Worm (Caenorhabditis elegans): ENCODE results near the gene F23F1.2.

F23F1.2 gene

DNA sequence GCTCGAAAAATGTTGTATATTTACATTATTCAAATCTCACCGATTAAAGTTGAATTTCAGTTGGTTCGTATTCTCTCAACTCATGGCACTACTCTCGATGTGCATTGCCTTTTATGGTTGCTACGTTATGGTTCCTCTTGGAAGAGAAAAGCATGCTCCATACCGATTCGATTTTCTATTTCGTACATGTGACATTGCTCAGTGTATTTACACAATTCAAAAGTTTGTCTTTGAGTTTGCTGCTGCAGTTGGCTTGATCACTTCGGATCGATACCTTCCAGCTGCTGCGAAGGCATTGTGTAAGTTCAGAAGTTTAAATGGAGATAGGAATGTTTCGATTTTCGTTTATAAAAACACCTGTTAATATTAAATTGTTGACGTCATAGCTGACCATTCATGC is 25.8 kb upstream of the F23F1.2 start:
- TF ChIP-seq F49E8.2 (tag; optimal IDR thresholded peaks at IDR 0.05; ENCODE audit: borderline replicate concordance) = no peak
- TF ChIP-seq unc-62 (GFP tag; optimal IDR thresholded peaks at IDR 0.05 in 1 of 2) = peak in 1 of 2 experiments; percentile 85
- TF ChIP-seq unc-62 (tag; optimal IDR thresholded peaks at IDR 0.05) = no peak
- TF ChIP-seq nhr-25 (tag; optimal IDR thresholded peaks at IDR 0.05; ENCODE audit: borderline replicate concordance, insufficient read depth) = no peak
- no peak for TF ChIP-seq pha-4 (GFP tag; IDR thresholded peaks at IDR 0.05)
- TF ChIP-seq pha-4 (tag; optimal IDR thresholded peaks at IDR 0.05) = no peak
- TF ChIP-seq attf-4 (tag; optimal IDR thresholded peaks at IDR 0.05) = no peak
- no peak for TF ChIP-seq nhr-11 (tag; optimal IDR thresholded peaks at IDR 0.05)
- TF ChIP-seq Y5F2A.4 (GFP tag; optimal IDR thresholded peaks at IDR 0.05) = no peak

DNA sequence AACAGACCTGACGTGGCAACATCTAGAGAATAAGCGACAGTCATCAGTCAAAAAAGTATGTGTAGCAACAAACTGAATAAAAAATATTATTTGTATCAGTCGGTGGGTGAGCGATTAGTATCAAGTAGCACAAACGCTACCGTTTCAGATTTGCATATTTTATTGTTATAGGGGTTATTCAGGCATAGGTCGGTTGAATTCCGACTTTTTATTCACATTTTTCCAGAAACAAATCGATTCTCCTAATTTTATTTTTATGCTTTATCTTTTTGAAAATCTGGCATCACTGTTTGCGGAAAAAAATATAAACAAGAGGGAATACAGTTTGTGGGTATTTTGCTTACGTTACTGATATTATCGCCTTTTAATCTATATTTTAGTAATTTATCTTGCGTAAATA is 22.2 kb upstream of the F23F1.2 start, which contains the start of gene best-4:
Gene best-4, minus strand, starts transcription at position 101 of the 400 bp plus-strand sequence.
- no peak for TF ChIP-seq ces-1 (GFP tag; optimal IDR thresholded peaks at IDR 0.05)
- TF ChIP-seq mdt-29 (GFP tag; IDR thresholded peaks at IDR 0.05) = no peak

DNA sequence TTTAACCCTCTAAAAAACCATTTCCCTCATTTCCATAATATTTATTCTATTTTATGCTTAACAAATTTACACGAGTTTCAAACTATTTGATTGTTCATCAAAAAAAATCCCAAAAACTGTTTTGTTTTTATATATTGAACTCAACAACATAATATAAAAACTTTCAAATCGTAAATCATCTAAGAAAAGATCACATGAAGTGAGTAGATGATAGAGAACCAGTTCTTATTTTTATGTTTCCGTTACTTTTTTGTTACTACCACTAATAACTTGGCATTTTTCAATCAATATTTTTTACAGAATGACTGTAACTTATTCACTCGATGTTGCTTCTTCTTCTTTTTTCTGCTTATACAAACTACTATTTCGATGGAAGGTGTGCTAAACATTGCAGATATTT is 21.3 kb upstream of the F23F1.2 start, which contains the start of gene best-3:
Gene best-3, plus strand, starts transcription at position 301 of the 400 bp plus-strand sequence.
- no peak for TF ChIP-seq sdz-12 (GFP tag; optimal IDR thresholded peaks at IDR 0.05)

DNA sequence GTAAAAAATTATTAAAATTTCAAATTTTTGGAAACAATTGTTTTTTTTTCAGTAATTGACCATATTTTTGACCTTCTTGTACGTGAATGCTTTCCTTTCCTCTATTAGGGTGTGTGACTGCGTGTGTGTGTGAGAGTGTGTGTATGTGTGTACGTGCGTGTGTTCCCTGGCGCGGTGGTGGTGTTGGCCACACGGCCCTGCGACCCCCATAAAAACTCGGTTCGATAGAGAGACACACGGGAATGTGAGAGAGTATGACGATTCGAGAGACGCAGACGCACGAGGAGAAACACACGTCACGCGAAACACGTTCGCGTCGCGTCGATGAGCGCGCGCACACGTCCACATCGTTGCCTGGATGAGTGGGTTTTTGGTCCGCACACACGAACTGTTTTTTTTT is 15.2 kb upstream of the F23F1.2 start:
- TF ChIP-seq mxl-2 (GFP tag; conservative IDR thresholded peaks at IDR 0.05) = no peak
- peak; percentile 68; the same call in 1 of the 2 replicates for TF ChIP-seq T26A8.4 (GFP tag; IDR thresholded peaks at IDR 0.05)
- TF ChIP-seq egl-27 (tag; optimal IDR thresholded peaks at IDR 0.05) = no peak
- no peak for TF ChIP-seq zag-1 (tag; optimal IDR thresholded peaks at IDR 0.05)
- peak; percentile 64; the same call in 1 of the 2 replicates for TF ChIP-seq madf-9 (GFP tag; conservative IDR thresholded peaks at IDR 0.05)
- peak; percentile 69 for TF ChIP-seq ctbp-1 (GFP tag; IDR thresholded peaks at IDR 0.05)
- no peak for TF ChIP-seq pha-4 (GFP tag; IDR thresholded peaks at IDR 0.05)
- no peak for TF ChIP-seq pha-4 (tag; optimal IDR thresholded peaks at IDR 0.05)
- peak; percentile 36; the same call in 1 of the 2 replicates for TF ChIP-seq arid-1 (GFP tag; conservative IDR thresholded peaks at IDR 0.05)
- no peak for TF ChIP-seq daf-19 (GFP tag; conservative IDR thresholded peaks at IDR 0.05)
- TF ChIP-seq dve-1 (tag; optimal IDR thresholded peaks at IDR 0.05; ENCODE audit: insufficient read depth) = peak; percentile 80
- no peak for TF ChIP-seq ZK546.5 (tag; optimal IDR thresholded peaks at IDR 0.05)
- TF ChIP-seq daf-8 (GFP tag; IDR thresholded peaks at IDR 0.05) = no peak
- TF ChIP-seq ceh-28 (tag; optimal IDR thresholded peaks at IDR 0.05) = no peak
- TF ChIP-seq lir-3 (tag; optimal IDR thresholded peaks at IDR 0.05) = no peak
- peak; percentile 61 for TF ChIP-seq dpl-1 (GFP tag; optimal IDR thresholded peaks at IDR 0.05)
- no peak for TF ChIP-seq nhr-111 (GFP tag; optimal IDR thresholded peaks at IDR 0.05)
- peak; percentile 21 for TF ChIP-seq duxl-1 (tag; optimal IDR thresholded peaks at IDR 0.05; ENCODE audit: poor library complexity)
- no peak for TF ChIP-seq sdz-12 (GFP tag; optimal IDR thresholded peaks at IDR 0.05)
- peak; percentile 28 for TF ChIP-seq fkh-10 (GFP tag; optimal IDR thresholded peaks at IDR 0.05)
- TF ChIP-seq dmd-8 (GFP tag; IDR thresholded peaks at IDR 0.05) = 0 out of 2 replicates have a peak, but pooled peaks have one; percentile 18
- no peak for TF ChIP-seq cey-2 (tag; optimal IDR thresholded peaks at IDR 0.05; ENCODE audit: borderline replicate concordance, insufficient read depth)
- TF ChIP-seq mxl-3 (GFP tag; optimal IDR thresholded peaks at IDR 0.05) = peak; percentile 99
- TF ChIP-seq Y5F2A.4 (GFP tag; optimal IDR thresholded peaks at IDR 0.05) = no peak
- no peak for TF ChIP-seq F26F4.8 (GFP tag; conservative IDR thresholded peaks at IDR 0.05)
- TF ChIP-seq skn-1 (tag; optimal IDR thresholded peaks at IDR 0.05) = no peak
- no peak for TF ChIP-seq gei-8 (GFP tag; optimal IDR thresholded peaks at IDR 0.05)
- no peak for TF ChIP-seq dmd-9 (GFP tag; IDR thresholded peaks at IDR 0.05)
- peak; percentile 38 for TF ChIP-seq nhr-102 (tag; optimal IDR thresholded peaks at IDR 0.05)
- TF ChIP-seq nhr-6 (tag; optimal IDR thresholded peaks at IDR 0.05) = peak; percentile 48
- no peak for TF ChIP-seq ces-1 (GFP tag; optimal IDR thresholded peaks at IDR 0.05)
- TF ChIP-seq ama-1 (optimal IDR thresholded peaks at IDR 0.05) = no peak
- TF ChIP-seq nhr-237 (tag; optimal IDR thresholded peaks at IDR 0.05) = no peak
- no peak for TF ChIP-seq pqm-1 (tag; optimal IDR thresholded peaks at IDR 0.05)
- TF ChIP-seq lin-13 (GFP tag; optimal IDR thresholded peaks at IDR 0.05) = peak; percentile 45
- no peak for TF ChIP-seq lin-38 (GFP tag; IDR thresholded peaks at IDR 0.05)
- TF ChIP-seq php-3 (GFP tag; IDR thresholded peaks at IDR 0.05) = peak; percentile 72
- TF ChIP-seq lin-1 (GFP tag; IDR thresholded peaks at IDR 0.05) = no peak

All from whole organism, L4 larva.